Worm (Caenorhabditis elegans): ENCODE results near the gene nhr-59.

nhr-59 gene

DNA sequence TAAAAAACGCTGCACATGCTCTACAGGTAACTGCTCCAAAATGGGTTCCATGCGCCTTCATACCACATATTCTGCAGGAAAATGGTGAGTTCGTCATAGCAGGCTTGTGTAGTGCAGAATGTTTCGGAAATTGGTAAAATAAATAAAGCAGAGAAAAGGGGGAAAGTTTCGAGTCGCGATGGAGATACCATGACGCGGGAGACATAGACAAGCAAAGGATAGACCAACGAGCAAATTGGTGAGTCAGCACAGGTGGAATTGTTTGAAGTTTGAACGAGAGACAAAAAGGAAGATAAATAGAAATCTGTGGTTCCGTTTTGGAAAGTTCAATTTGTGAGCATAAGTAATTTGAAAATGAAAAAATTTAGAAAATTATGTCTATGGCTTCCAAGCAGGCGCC is 12.3 kb upstream of the nhr-59 start, which contains the start of gene nhr-225:
TSS of gene nhr-225 (minus strand) at position 146 of the 400 bp plus-strand sequence.
- no peak for TF ChIP-seq R02D3.7 (tag; optimal IDR thresholded peaks at IDR 0.05)
- TF ChIP-seq dve-1 (tag; optimal IDR thresholded peaks at IDR 0.05; ENCODE audit: insufficient read depth): peak; percentile 8
- no peak for TF ChIP-seq F44E2.7 (GFP tag; IDR thresholded peaks at IDR 0.05)

DNA sequence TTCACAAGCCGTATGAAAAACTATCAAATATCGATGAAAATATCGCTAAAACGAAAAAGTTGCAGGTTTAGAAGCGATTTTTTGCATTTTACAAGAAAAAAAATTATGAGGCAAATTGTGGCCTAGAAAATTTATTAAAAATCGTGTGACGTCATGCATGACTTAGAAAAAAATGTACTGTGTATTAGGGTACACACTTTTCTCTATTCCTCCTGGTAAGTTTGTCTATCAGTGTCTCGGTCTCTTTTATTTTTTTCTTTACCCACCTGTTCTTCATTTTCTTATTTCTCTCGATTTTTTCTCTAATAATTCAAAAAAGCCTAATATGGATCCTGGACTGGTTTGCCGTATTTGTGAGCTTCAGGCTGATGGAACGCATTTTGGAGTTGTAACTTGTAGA is 7.0 kb upstream of the nhr-59 start, which contains the start of gene nhr-227:
TSS of gene nhr-227 (plus strand) at position 326 of the 400 bp plus-strand sequence.
- TF ChIP-seq F37D6.2 (tag; optimal IDR thresholded peaks at IDR 0.05): no peak
- peak; percentile 51 for TF ChIP-seq nhr-28 (tag; optimal IDR thresholded peaks at IDR 0.05)
- no peak for TF ChIP-seq T26A8.4 (GFP tag; IDR thresholded peaks at IDR 0.05)
- no peak for TF ChIP-seq mdl-1 (tag; optimal IDR thresholded peaks at IDR 0.05)
- TF ChIP-seq nhr-10 (tag; optimal IDR thresholded peaks at IDR 0.05): no peak
- TF ChIP-seq ceh-62 (tag; optimal IDR thresholded peaks at IDR 0.05): no peak
- no peak for TF ChIP-seq attf-4 (tag; optimal IDR thresholded peaks at IDR 0.05)
- peak; percentile 75 for TF ChIP-seq aha-1 (tag)
- TF ChIP-seq T20F7.1 (GFP tag; optimal IDR thresholded peaks at IDR 0.05): peak; percentile 33
- TF ChIP-seq hlh-30 (tag; optimal IDR thresholded peaks at IDR 0.05; ENCODE audit: insufficient read depth): peak; percentile 12
- TF ChIP-seq dve-1 (tag; optimal IDR thresholded peaks at IDR 0.05; ENCODE audit: insufficient read depth): peak; percentile 31

- TF ChIP-seq unc-130 (GFP tag; optimal IDR thresholded peaks at IDR 0.05) (no peak), nhr-6 (tag; optimal IDR thresholded peaks at IDR 0.05) (peak; percentile 21), pqm-1 (tag; optimal IDR thresholded peaks at IDR 0.05) (peak; percentile 57), nhr-41 (GFP tag; IDR thresholded peaks at IDR 0.05) (no peak), ctbp-1 (GFP tag; IDR thresholded peaks at IDR 0.05) (no peak), daf-8 (GFP tag; IDR thresholded peaks at IDR 0.05) (no peak), dpl-1 (GFP tag; optimal IDR thresholded peaks at IDR 0.05) (no peak), dmd-6 (GFP tag; IDR thresholded peaks at IDR 0.05) (no peak; the same call in 1 of the 2 replicates), hif-1 (tag; optimal IDR thresholded peaks at IDR 0.05) (peak in 1 of 2 experiments; percentile 12), aha-1 (tag) (peak; percentile 90), lin-39 (tag; optimal IDR thresholded peaks at IDR 0.05) (no peak), mdl-1 (tag; optimal IDR thresholded peaks at IDR 0.05) (peak in 1 of 2 experiments; percentile 58), F10B5.3 (tag; optimal IDR thresholded peaks at IDR 0.05) (no peak), nhr-28 (tag; optimal IDR thresholded peaks at IDR 0.05) (peak; percentile 81), spr-1 (tag; optimal IDR thresholded peaks at IDR 0.05) (no peak), snpc-1.2 (GFP tag; IDR thresholded peaks at IDR 0.05) (no peak), arid-1 (GFP tag; conservative IDR thresholded peaks at IDR 0.05) (no peak), hlh-30 (tag; optimal IDR thresholded peaks at IDR 0.05; ENCODE audit: insufficient read depth) (peak; percentile 47), hmg-1.1 (GFP tag; IDR thresholded peaks at IDR 0.05) (0 out of 2 replicates have a peak, but pooled peaks have one; percentile 28), php-3 (GFP tag; IDR thresholded peaks at IDR 0.05) (no peak), ceh-20 (GFP tag; IDR thresholded peaks at IDR 0.05) (no peak), lsy-2 (tag; optimal IDR thresholded peaks at IDR 0.05) (peak in 1 of 2 experiments; percentile 54), dve-1 (tag; optimal IDR thresholded peaks at IDR 0.05; ENCODE audit: insufficient read depth) (peak; percentile 55), gei-8 (GFP tag; optimal IDR thresholded peaks at IDR 0.05) (no peak), mdt-29 (GFP tag; IDR thresholded peaks at IDR 0.05) (no peak), mep-1 (tag; optimal IDR thresholded peaks at IDR 0.05) (peak; percentile 62), D1046.2 (GFP tag; IDR thresholded peaks at IDR 0.05) (no peak), nhr-111 (GFP tag; optimal IDR thresholded peaks at IDR 0.05) (no peak), mes-2 (tag; optimal IDR thresholded peaks at IDR 0.05; ENCODE audit: poor library complexity, severe bottlenecking) (peak; percentile 68), daf-16 (GFP tag; optimal IDR thresholded peaks at IDR 0.05) (no peak), daf-16 (tag; optimal IDR thresholded peaks at IDR 0.05) (peak; percentile 49), skn-1 (tag; optimal IDR thresholded peaks at IDR 0.05) (no peak), lim-7 (GFP tag; IDR thresholded peaks at IDR 0.05) (no peak)
Measured at ce11 chrV:2281499-2281898, 3.4 kb upstream of the nhr-59 start, which contains the start of gene nhr-228. Gene nhr-228 (plus strand): TSS chrV:2281759.
